Worm (Caenorhabditis elegans): ENCODE measurements around the gene F15H10.10.

ce11 chrV:10464160-10464559 lies 47.3 kb upstream of the F15H10.10 start:
- TF ChIP-seq ets-7 (tag; optimal IDR thresholded peaks at IDR 0.05) (no peak), aly-1 (tag; optimal IDR thresholded peaks at IDR 0.05) (no peak), flt-1 (GFP tag; IDR thresholded peaks at IDR 0.05) (no peak), ama-1 (optimal IDR thresholded peaks at IDR 0.05) (no peak), tbx-11 (GFP tag; IDR thresholded peaks at IDR 0.05) (no peak), hmbx-1 (tag; optimal IDR thresholded peaks at IDR 0.05) (no peak), scrt-1 (GFP tag; IDR thresholded peaks at IDR 0.05) (no peak), tbx-37 (GFP tag; conservative IDR thresholded peaks at IDR 0.05) (no peak), ceh-36 (tag; optimal IDR thresholded peaks at IDR 0.05) (no peak), hmg-4 (GFP tag; optimal IDR thresholded peaks at IDR 0.05) (no peak)

Measured in whole organism, early embryonic.